Worm (Caenorhabditis elegans): ENCODE results near the gene srh-223.
A peak's percentile ranks its signal among the peaks of the same experiment; 100 is the strongest.

The srh-223 gene

DNA sequence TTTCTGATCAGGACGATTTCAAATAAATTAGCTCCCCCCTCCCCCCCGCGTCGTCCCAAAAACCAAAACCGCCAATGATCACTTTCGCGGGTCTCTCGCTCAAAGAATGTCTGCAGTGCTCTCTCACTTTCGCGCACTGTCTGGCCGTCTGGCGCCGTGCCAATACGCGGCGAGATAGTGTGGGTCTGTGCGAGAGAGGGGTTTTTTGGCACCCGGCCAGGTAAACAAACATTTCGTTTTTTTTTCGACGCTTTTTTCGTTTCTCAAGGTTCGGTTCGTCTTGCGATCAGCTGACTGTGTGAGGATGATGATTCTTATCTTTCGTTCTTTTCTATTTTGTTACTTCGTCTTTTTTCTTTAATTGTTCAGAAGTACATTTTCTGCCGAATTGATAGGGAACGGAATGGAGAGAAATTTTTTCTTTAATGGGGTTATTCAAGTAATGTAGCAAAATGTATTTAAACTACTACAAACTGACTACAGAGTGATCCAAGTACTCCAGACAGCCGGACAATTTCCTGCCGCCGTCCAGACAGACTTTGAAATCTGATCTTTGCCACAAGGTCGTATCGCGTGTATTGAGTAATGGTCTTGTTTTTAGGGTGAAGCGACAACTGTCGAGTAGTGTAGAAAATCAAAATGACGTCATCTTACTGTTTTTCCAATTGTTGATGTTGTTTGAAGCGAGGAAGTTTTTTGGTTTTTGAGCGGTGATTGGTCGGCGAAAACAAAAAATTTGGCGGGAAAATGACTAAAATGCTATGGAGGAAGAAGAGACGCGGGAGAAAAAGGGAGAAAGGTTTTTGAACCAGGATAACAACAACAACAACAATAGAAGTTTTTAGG, 42.7 kb downstream of the srh-223 start (continued):
- no peak for TF ChIP-seq bed-2 (GFP tag; IDR thresholded peaks at IDR 0.05)
- no peak for TF ChIP-seq sea-2 (GFP tag; IDR thresholded peaks at IDR 0.05)
- no peak for TF ChIP-seq sdz-38 (tag; optimal IDR thresholded peaks at IDR 0.05)
- no peak for TF ChIP-seq B0035.1 (tag; optimal IDR thresholded peaks at IDR 0.05)
- TF ChIP-seq F22D6.2 (tag; optimal IDR thresholded peaks at IDR 0.05), result peak; percentile 32
- peak; percentile 6 for TF ChIP-seq F52B5.7 (tag; optimal IDR thresholded peaks at IDR 0.05)
- TF ChIP-seq ztf-3 (GFP tag; optimal IDR thresholded peaks at IDR 0.05), result no peak
- no peak for TF ChIP-seq F33H1.4 (GFP tag; IDR thresholded peaks at IDR 0.05)
- no peak for TF ChIP-seq T26A5.8 (tag; optimal IDR thresholded peaks at IDR 0.05)
- peak; percentile 61 for TF ChIP-seq chd-7 (tag; optimal IDR thresholded peaks at IDR 0.05)
- no peak for TF ChIP-seq Y53F4B.3 (GFP tag; IDR thresholded peaks at IDR 0.05)
- TF ChIP-seq let-526 (GFP tag; IDR thresholded peaks at IDR 0.05), result no peak
- TF ChIP-seq B0336.3 (GFP tag; IDR thresholded peaks at IDR 0.05), result peak; percentile 48; the same call in 1 of the 2 replicates
- no peak for TF ChIP-seq egl-18 (GFP tag; IDR thresholded peaks at IDR 0.05)
- TF ChIP-seq aptf-3 (GFP tag; IDR thresholded peaks at IDR 0.05), result no peak
- no peak for TF ChIP-seq madf-3 (GFP tag; IDR thresholded peaks at IDR 0.05)
- TF ChIP-seq snpc-1.3 (tag; optimal IDR thresholded peaks at IDR 0.05; ENCODE audit: insufficient read depth), result no peak
- TF ChIP-seq egl-44 (GFP tag; IDR thresholded peaks at IDR 0.05), result 0 out of 2 replicates have a peak, but pooled peaks have one; percentile 38
- no peak for TF ChIP-seq F49E8.2 (tag; optimal IDR thresholded peaks at IDR 0.05; ENCODE audit: insufficient read depth)
- TF ChIP-seq F57A8.1 (GFP tag; optimal IDR thresholded peaks at IDR 0.05), result no peak
- TF ChIP-seq somi-1 (GFP tag; optimal IDR thresholded peaks at IDR 0.05), result peak; percentile 87
- peak; percentile 75 for TF ChIP-seq Y95B8A.8 (GFP tag; IDR thresholded peaks at IDR 0.05)
- no peak for TF ChIP-seq cebp-1 (GFP tag; IDR thresholded peaks at IDR 0.05)
- TF ChIP-seq cebp-1 (tag; optimal IDR thresholded peaks at IDR 0.05), result peak; percentile 79
- no peak for TF ChIP-seq tbx-9 (tag; optimal IDR thresholded peaks at IDR 0.05; ENCODE audit: borderline replicate concordance)
- peak; percentile 64 for TF ChIP-seq dox-1 (GFP tag; IDR thresholded peaks at IDR 0.05)
- peak in 1 of 2 experiments; percentile 5 for TF ChIP-seq let-607 (tag; optimal IDR thresholded peaks at IDR 0.05)
- TF ChIP-seq ets-4 (GFP tag; optimal IDR thresholded peaks at IDR 0.05), result no peak
- no peak for TF ChIP-seq C17E4.6 (GFP tag; IDR thresholded peaks at IDR 0.05)
- TF ChIP-seq nhr-27 (tag; optimal IDR thresholded peaks at IDR 0.05), result no peak
- TF ChIP-seq efl-1 (GFP tag; optimal IDR thresholded peaks at IDR 0.05), result peak; percentile 11
- peak; percentile 26 for TF ChIP-seq tlf-1 (GFP tag; optimal IDR thresholded peaks at IDR 0.05)
- no peak for TF ChIP-seq nhr-120 (GFP tag; IDR thresholded peaks at IDR 0.05)
- no peak for TF ChIP-seq ceh-100 (GFP tag; IDR thresholded peaks at IDR 0.05)
- peak; percentile 76 for TF ChIP-seq egrh-3 (GFP tag; IDR thresholded peaks at IDR 0.05)
- TF ChIP-seq mel-28 (tag; optimal IDR thresholded peaks at IDR 0.05; ENCODE audit: borderline replicate concordance), result no peak
- TF ChIP-seq lin-35 (GFP tag; optimal IDR thresholded peaks at IDR 0.05), result no peak
- TF ChIP-seq zim-3 (tag; optimal IDR thresholded peaks at IDR 0.05), result no peak
- no peak for TF ChIP-seq aptf-2 (GFP tag; conservative IDR thresholded peaks at IDR 0.05)
- peak; percentile 66 for TF ChIP-seq lir-1 (GFP tag; conservative IDR thresholded peaks at IDR 0.05)
- TF ChIP-seq ceh-79 (tag; optimal IDR thresholded peaks at IDR 0.05), result no peak
- no peak for TF ChIP-seq bed-1 (GFP tag; IDR thresholded peaks at IDR 0.05)
- no peak for TF ChIP-seq ZK185.1 (tag; optimal IDR thresholded peaks at IDR 0.05; ENCODE audit: poor library complexity, severe bottlenecking)
- TF ChIP-seq madf-8 (GFP tag; conservative IDR thresholded peaks at IDR 0.05), result no peak
- TF ChIP-seq mxl-1 (tag; optimal IDR thresholded peaks at IDR 0.05), result no peak
- peak; percentile 46 for TF ChIP-seq pha-4 (tag; optimal IDR thresholded peaks at IDR 0.05)
- TF ChIP-seq mes-4 (tag; optimal IDR thresholded peaks at IDR 0.05), result no peak
